Fruit fly (Drosophila melanogaster): ENCODE data around the gene CG8260.

DNA sequence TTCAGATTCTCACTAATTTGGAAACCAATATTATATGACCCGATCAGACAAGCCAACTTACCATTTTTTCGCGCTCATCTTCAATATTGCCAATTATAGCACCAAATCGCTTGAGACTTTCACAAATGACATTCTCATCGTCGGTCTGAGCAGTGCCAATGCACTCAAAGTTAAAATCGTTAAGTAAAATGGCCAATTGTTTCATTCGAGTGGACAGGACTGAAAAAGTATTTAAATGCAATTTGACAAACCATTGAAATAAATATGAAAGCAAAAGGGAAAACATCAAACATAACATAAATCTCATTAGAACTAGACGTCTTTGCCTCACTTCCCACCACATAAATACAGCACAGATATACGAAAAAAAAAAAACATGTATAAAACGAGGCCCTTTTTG is at the start of gene CG8260:
- TF ChIP-seq h (optimal IDR thresholded peaks at IDR 0.05) (no peak), ttk (optimal IDR thresholded peaks at IDR 0.05) (no peak)

Measured in Kc167 (cell line).